Worm (Caenorhabditis elegans): ENCODE results near the gene tag-153.

DNA sequence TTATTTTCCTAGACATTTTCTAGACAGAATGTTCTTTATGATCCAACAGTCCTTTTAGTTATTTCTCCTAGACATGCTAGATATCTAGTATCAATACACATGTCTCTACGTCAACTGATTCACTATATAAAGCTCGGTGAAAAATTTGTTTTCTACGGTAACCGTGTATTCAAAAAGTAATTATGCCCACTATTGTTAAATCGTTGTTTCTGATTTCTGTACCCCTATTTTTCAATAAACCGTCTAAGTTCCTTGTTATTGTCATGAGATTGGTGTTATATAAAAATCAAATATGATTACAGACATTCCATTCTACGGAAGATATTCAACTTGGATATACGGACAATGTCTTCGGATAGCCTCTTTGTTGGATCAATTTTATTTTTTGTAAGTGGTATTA, 30.1 kb downstream of the tag-153 start, which contains the start of gene srx-46:
- TF ChIP-seq tra-4 (tag; optimal IDR thresholded peaks at IDR 0.05) (no peak), hnd-1 (tag; optimal IDR thresholded peaks at IDR 0.05) (no peak), ets-7 (tag; optimal IDR thresholded peaks at IDR 0.05) (no peak)

All from whole organism, early embryonic.